Worm (Caenorhabditis elegans): ENCODE results near the gene C06E2.2.

DNA sequence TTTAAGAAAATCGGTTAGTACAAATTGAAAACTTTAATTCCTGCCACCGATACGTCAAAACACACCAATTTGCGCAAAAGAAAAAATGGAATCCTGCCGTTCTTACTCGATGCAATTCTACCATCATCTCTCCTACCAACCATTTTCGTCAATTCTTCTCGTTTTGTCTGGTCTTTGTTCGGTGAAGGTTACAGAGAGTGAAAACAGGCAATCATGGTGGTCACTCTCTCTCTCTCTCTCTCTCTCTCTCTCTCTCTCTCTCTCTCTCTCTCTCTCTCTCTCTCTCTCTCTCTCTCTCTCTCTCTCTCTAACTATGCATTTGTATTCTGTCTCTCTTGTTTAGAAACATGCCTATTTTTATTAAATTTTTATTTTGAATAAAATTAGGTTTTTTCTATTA, 2.7 kb downstream of the C06E2.2 start:
- TF ChIP-seq ama-1 (optimal IDR thresholded peaks at IDR 0.05) (no peak), efl-1 (optimal IDR thresholded peaks at IDR 0.05) (no peak), efl-1 (GFP tag; optimal IDR thresholded peaks at IDR 0.05 in 1 of 2) (no peak), ces-1 (GFP tag; optimal IDR thresholded peaks at IDR 0.05) (no peak), ztf-11 (tag; optimal IDR thresholded peaks at IDR 0.05) (no peak), blmp-1 (tag; optimal IDR thresholded peaks at IDR 0.05) (peak; percentile 76), nhr-28 (tag; optimal IDR thresholded peaks at IDR 0.05) (no peak), dpl-1 (GFP tag; optimal IDR thresholded peaks at IDR 0.05) (no peak), unc-130 (tag; optimal IDR thresholded peaks at IDR 0.05) (no peak), pag-3 (tag; optimal IDR thresholded peaks at IDR 0.05; ENCODE audit: borderline replicate concordance, insufficient read depth) (no peak), lin-13 (GFP tag; optimal IDR thresholded peaks at IDR 0.05) (no peak), hlh-4 (tag; optimal IDR thresholded peaks at IDR 0.05) (no peak)
